Fruit fly (Drosophila melanogaster): ENCODE data around the gene Dup99B.

Gene Dup99B

DNA sequence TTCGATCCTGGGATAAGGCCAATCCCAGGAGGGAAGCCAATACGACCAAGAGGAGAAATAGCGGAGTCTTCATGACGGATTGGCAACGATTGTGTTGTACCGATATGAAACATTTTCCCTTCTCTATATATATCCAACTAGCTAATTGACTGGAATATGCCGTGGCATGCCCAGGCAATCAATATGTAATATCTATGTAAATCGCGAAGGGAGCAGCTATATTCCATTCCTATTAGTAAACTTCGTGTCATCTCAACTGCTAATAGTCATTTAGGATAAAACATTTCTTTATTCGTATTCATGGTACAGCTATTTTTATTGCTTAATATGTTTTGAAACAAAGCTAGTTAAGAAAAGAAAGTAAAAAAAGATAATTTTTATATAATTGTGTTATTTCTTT lies at the start of gene Dup99B:
Gene Dup99B, minus strand, starts transcription at position 101 of the 400 bp plus-strand sequence.
- TF ChIP-seq CG17801 (GFP tag; optimal IDR thresholded peaks at IDR 0.05; ENCODE audit: partially characterized antibody): no peak

DNA sequence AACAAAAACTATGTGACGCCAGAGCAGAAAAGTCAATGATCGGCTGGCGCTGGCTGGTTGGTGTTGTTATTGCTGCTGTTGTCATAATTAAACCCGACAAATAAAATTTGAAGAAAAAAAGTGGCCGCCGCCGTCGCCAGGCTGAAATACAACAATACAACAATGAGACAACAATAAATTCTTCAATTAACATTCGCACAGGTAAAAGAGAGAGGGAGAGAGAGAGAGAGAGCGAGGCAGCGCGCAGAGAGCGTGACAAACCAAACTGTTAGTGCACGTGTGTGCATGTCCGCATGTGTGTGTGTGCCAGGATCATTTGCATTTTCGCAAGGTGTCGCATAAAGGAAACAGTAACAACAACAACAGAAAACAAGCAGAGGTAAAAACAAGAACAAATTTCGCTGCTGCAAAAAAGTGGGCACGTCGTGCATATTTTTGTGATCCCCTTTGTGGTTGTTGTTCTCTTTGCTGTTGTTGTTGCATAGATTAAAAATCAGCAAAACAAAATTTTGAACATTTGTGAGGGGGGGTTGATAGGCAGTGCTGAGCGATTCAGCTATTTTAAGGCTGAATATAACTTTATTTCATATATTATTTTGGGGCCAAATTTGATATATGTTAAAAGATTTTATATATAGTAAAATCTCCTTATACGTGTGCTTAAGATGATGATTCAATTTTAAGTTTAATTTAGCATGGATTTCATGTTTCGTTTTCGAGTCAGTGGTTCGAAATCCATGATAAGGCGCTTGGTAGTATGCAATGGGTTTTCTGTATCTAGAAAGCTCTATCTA lies 49.3 kb upstream of the Dup99B start:
- TF ChIP-seq CG17801 (GFP tag; optimal IDR thresholded peaks at IDR 0.05; ENCODE audit: partially characterized antibody): no peak

DNA sequence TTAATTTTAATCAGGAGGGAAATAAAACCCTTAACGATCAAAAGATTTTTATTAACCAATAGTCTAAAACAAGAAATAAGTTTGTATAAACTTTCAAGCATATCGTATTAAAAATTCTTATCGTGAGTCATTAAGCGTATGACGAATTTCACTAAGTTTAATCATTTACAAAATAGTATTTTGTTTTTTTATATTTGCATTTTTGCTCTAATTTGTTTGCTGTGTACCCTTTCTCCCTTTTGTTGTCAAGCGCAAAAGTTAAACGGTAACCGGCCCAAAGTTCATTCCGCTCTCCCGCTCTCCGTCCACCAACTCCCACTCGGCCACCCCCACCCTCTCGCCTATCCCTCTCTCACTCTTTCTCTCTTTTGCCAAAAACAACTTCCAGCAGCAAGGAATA lies 48.6 kb upstream of the Dup99B start:
- TF ChIP-seq CG17801 (GFP tag; optimal IDR thresholded peaks at IDR 0.05; ENCODE audit: partially characterized antibody): no peak

DNA sequence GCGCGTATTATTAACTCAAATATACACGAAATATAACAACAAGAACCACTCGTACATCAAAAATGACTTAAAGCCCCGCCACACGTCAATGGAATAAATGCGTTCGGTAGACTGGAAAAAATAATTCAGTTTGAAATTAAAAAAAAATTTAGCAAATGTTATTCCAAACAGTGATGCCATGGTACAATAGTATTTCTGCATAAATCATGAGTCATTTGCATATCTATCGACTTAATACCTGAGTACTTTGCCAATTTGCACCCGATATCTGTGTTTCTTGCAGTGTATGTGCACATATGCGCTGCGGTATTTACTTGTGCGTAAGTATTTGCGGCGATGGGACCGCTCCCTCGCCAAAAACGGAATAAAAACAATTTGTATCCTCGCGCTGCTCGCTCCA lies 48.0 kb upstream of the Dup99B start:
- peak; percentile 52 for TF ChIP-seq CG17801 (GFP tag; optimal IDR thresholded peaks at IDR 0.05; ENCODE audit: partially characterized antibody)

DNA sequence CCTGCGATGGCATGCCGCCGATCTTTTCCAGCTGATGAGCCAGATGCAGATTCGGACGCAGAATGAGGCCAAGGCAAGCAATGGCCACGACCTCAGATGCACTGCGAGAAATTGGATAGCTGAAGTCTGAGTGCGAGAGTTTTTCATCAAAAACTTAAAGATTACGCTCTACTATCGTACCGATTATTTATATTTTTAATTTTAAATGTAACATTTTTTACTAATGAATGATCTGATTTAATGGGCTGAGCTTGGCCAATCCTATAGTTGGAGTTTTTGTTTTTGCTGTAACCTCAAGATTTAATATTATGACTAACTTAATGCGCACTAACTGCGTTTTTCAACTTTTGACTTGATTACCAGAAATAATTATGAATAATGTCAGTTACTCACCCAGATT lies 47.1 kb upstream of the Dup99B start:
- TF ChIP-seq CG17801 (GFP tag; optimal IDR thresholded peaks at IDR 0.05; ENCODE audit: partially characterized antibody): no peak

DNA sequence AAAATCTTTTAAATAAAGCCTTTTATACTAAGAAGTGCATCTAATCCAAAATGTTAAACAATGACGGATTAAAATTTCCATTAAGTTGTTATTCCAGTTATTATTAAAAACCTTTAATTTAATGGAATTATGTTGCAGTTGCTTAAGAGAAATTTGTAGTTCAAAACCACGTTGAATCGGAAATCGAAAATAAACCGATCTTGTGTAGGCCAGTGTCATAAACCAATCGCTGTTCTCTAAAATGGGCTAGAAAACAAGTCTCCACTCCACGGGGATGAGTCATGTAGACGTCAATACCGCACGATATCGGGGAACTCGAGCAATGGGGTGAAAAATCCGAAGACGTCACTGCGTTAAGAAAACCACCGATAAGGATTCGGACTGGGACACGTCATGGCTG lies 46.4 kb upstream of the Dup99B start:
- no peak for TF ChIP-seq CG17801 (GFP tag; optimal IDR thresholded peaks at IDR 0.05; ENCODE audit: partially characterized antibody)

DNA sequence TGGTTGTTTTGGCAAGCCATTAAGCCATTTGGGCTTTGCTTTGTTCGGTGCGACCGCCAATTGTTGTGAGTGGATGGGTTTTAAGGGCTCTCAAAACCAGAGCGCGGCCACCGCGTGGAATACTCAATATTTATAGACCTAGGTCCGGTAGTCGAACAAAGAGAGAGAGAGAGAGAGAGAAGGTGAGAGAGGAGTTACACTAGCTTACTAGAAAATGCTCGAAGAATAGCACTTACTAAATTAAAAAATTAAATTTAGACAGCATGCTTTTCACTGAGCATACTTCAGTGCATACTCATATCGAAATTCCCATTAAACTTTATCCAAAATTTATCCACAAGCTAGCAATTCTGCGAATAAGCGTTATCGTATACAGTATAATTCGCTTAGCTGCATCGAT lies 44.9 kb upstream of the Dup99B start:
- no peak for TF ChIP-seq CG17801 (GFP tag; optimal IDR thresholded peaks at IDR 0.05; ENCODE audit: partially characterized antibody)

DNA sequence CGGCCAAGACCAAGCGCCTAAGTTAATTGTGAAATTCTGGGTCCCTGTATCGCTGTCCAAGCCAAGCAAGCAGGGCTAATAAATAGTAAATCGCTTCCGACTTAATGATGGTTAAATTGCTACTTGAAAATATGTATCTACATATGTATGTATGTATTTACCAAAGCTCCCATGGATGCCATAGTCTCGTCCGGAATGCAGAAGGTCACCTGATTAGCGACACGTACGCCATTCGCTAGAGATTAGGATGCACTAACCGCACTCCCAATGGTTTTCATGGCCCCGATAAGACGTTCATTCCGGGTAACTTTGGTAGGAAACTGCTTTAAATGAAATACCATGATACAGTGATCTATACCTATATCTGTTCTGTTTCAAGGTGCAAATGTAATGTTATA lies 43.6 kb upstream of the Dup99B start:
- TF ChIP-seq CG17801 (GFP tag; optimal IDR thresholded peaks at IDR 0.05; ENCODE audit: partially characterized antibody): no peak

DNA sequence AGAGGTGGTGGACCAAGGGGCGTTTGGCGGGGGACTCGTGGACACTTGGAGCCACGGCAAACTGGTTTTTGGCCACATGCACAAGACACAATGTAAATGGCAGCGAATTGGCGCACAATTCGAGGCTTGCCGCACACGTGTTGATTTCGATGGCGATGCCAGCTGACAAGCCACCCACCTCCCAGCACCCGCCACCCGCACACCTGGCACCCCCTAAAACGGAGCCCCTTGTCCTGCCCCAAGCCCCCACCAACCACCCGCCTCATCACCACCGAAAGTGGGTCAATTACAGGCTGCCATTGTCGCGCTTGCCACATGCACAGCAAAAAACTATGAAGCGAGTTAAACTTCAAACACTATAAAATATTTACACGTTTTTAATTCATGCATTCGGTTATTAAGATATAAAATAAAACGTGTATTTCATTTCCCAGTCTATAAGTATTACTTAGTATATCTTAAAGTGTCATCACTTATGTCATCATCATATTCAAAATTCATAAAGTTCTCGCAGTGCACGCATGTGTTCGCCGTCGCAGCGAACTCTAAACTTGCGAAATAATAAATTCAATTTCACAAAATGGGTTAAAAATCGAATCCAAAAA lies 43.1 kb upstream of the Dup99B start:
- TF ChIP-seq CG17801 (GFP tag; optimal IDR thresholded peaks at IDR 0.05; ENCODE audit: partially characterized antibody): no peak

DNA sequence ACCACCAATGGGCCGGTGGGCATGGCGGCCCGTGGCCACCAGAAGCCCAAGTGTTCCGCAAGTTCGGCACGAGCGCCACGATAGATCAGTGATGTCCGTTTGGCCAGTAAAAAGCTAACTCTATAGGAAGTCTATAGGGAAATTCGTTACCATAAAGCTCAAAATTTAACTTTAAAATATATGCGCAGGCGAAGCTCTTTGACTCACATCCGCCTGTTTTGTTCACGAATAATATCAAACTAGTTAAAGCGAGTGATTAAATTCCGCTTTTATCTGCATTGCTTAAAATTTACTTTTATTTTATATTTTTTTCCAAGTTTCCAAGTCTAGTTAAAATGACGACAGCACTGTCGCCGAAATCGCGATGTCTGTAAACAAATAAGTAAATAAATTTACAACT lies 42.5 kb upstream of the Dup99B start:
- TF ChIP-seq CG17801 (GFP tag; optimal IDR thresholded peaks at IDR 0.05; ENCODE audit: partially characterized antibody): no peak

DNA sequence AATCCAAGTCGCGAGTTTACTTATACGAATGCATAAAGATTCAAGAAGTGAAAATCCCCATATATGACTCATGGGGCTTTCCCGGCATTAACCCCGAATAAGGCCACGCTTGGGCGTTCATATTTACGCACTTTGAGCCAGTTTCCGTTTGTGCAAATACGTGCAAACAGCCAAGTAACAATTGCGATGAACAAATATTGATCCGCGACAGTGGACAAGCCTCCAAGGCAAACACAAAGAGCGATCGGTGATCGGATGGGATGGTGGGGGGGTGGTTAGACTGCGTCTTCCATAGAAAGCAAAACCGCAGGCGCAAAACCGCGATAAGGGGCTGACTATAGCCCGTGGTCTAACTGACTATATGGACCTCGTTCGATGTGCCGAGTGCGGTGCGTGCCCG lies 42.0 kb upstream of the Dup99B start:
- TF ChIP-seq CG17801 (GFP tag; optimal IDR thresholded peaks at IDR 0.05; ENCODE audit: partially characterized antibody): no peak

DNA sequence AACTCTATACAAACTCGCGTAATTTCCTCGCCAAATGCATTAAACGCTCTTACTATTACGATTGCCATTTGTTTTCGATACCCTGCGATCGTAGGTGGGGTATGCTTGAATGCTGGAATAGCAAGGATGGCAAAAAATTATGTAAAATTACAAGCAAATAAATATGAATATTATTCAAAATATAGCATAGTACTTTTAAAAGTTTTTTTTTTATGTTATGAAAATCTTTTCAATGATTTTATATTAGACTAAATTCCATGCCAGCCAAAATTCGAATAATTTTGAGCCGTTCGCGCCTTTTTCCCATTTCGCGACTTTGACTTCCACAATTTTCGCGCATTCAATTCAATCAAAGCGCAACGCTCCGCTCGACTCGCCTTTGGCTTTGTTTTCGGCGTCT lies 41.0 kb upstream of the Dup99B start:
- TF ChIP-seq CG17801 (GFP tag; optimal IDR thresholded peaks at IDR 0.05; ENCODE audit: partially characterized antibody): no peak

DNA sequence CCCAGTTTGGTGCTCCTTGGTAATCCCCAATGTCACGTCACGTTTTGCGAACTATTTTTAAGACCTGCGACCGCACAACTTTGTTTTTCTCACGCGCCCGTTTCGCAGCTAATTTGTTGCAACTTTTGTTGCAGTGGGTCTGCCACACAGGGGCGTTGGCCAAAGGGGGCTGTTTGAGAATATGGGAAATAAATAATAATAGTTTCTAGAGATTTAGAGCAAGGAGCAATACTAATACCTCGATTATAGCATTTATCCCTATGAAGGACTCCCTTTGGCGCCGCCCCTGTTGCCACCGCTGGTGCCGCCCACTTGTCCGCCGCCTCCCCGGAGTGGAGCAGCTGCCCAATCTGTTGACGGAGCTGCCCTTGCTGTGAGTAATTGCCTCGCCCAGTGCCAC lies 40.1 kb upstream of the Dup99B start:
- no peak for TF ChIP-seq CG17801 (GFP tag; optimal IDR thresholded peaks at IDR 0.05; ENCODE audit: partially characterized antibody)

DNA sequence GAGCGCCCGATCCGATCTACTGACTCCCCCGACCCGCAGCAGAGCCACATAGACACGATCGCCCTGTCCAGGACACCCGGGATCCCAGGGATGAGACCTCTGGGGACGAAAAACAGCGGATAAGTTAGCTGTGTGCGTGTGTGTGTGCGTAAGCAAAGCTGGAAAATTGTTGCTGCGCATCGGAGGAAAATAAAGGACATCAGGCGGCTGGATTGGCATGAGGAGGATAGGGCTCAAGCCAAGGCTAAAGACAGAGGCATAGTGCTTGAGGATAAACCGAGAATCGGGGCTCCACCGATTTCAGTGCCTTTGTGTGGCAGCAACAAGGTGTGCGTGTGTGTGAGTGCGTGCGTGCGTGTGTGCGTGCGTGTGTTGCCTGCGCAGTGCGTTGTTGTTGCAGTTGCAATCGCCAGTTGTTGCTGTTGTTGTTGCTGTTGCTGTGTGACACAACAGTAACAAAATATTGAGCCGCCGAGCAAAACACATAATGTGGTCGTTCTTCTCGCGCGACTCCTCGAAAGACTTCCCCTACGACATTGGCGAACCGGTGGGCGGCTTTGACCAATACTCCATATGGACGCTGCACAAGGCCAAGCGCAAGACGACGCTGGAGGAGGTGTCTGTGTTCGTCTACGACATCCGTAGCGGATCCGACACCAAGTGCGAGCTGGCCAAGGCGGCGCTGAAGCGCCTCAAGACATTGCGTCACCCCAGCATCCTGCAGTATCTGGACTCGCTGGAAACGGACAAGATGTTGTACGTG lies 34.3 kb upstream of the Dup99B start:
- TF ChIP-seq CG17801 (GFP tag; optimal IDR thresholded peaks at IDR 0.05; ENCODE audit: partially characterized antibody): no peak

DNA sequence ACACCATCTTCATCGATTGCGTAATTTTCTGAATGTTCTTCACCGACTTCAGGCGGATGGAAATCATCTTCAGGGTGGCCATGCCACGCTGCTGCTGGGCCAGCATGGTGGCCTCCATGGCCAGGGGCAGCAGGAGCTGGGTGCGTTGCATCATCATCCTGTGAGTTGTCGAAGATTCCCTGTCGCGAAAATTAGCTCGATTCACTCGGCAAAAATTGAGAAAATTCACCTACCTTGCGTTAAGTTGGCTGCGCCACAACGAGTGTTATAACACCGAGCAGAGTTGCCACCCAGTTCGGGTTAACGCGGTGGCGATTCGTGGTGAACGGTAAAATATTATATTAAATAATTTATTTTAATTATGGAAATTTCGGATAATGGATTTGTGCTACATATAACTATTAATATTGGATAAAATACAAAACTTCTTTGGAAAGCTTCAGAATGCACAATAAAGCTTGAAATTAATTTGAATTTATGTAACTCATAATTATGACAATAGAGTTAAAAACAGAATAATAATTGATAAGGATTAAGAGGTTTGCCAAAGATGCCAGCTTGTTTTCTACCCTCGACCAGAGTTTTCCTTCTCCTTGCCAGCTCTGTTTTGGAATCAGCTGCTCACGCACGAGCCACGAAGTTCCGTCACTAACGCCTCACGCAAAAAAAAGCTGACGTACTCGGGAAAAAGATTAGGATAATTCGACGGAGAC lies 33.6 kb upstream of the Dup99B start, which contains the start of the genes ATPsyngamma and yata:
Gene ATPsyngamma, minus strand, starts transcription at position 573 of the 713 bp plus-strand sequence.
Gene yata, plus strand, starts transcription at position 629 of the 713 bp plus-strand sequence.
- TF ChIP-seq CG17801 (GFP tag; optimal IDR thresholded peaks at IDR 0.05; ENCODE audit: partially characterized antibody): peak; percentile 5

All from ovary, adult (tissue).